Fruit fly (Drosophila melanogaster) whole organism, adult: Measurements from ENCODE around the gene SCaMC.

Experiments
- CG11617 ChIP-seq: fragments of 200-800 bp; sonication (Bioruptor generic); optimal IDR thresholded peaks from 2 replicates; lab custom pipeline; 2017; ENCODE audit warnings: mild to moderate bottlenecking, missing biosample characterization, missing genetic modification reagents, missing genetic modification characterization
- CG12768 ChIP-seq: fragments of 200-800 bp; sonication (Bioruptor generic); optimal IDR thresholded peaks from 2 replicates; lab custom pipeline; 2017; ENCODE audit warnings: missing biosample characterization, missing genetic modification characterization, mild to moderate bottlenecking, moderate library complexity, missing genetic modification reagents
- CG14711 ChIP-seq: fragments of 200-800 bp; sonication (Bioruptor generic); optimal IDR thresholded peaks from 2 replicates; lab custom pipeline; 2018; ENCODE audit warnings: missing biosample characterization, mild to moderate bottlenecking, missing genetic modification characterization, moderate library complexity
- CG1620 ChIP-seq: fragments of 200-800 bp; sonication (Bioruptor generic); optimal IDR thresholded peaks from 2 replicates; lab custom pipeline; 2016; ENCODE audit warnings: missing biosample characterization, missing genetic modification characterization
- CG33017 ChIP-seq: fragments of 200-800 bp; sonication (Bioruptor generic); optimal IDR thresholded peaks from 2 replicates; lab custom pipeline; 2018; ENCODE audit warnings: missing biosample characterization, mild to moderate bottlenecking, missing genetic modification characterization, moderate library complexity
- CG5204 ChIP-seq: fragments of 200-800 bp; sonication (Bioruptor generic); optimal IDR thresholded peaks from 2 replicates; lab custom pipeline; 2016; ENCODE audit warnings: missing biosample characterization, missing genetic modification characterization
- CG7045 ChIP-seq: fragments of 200-800 bp; sonication (Bioruptor generic); optimal IDR thresholded peaks from 2 replicates; lab custom pipeline; 2017; ENCODE audit warnings: missing biosample characterization, mild to moderate bottlenecking, missing genetic modification characterization
- CG7101 ChIP-seq: fragments of 200-800 bp; sonication (Bioruptor generic); optimal IDR thresholded peaks from 2 replicates; lab custom pipeline; 2018; ENCODE audit warnings: missing biosample characterization, mild to moderate bottlenecking, missing genetic modification characterization, moderate library complexity
- Clk ChIP-seq: fragments of 200-800 bp; sonication (Bioruptor generic); optimal IDR thresholded peaks from 2 replicates; lab custom pipeline; 2017; ENCODE audit warnings: missing biosample characterization, missing genetic modification characterization
- Crg-1 ChIP-seq: fragments of 200-800 bp; sonication (Bioruptor generic); optimal IDR thresholded peaks from 2 replicates; lab custom pipeline; 2016; ENCODE audit warnings: missing biosample characterization, missing genetic modification characterization
- Hr96 ChIP-seq: fragments of 200-800 bp; sonication (Bioruptor generic); optimal IDR thresholded peaks from 2 replicates; lab custom pipeline; 2016; ENCODE audit warnings: missing biosample characterization, missing genetic modification characterization
- Mnt ChIP-seq: fragments of 200-800 bp; sonication (Bioruptor generic); optimal IDR thresholded peaks from 2 replicates; lab custom pipeline; 2016; ENCODE audit warnings: missing biosample characterization, mild to moderate bottlenecking, missing genetic modification characterization
- bab1 ChIP-seq: fragments of 200-800 bp; sonication (Bioruptor generic); optimal IDR thresholded peaks from 3 replicates; lab custom pipeline; 2019; ENCODE audit warnings: missing biosample characterization, mild to moderate bottlenecking, missing genetic modification characterization, moderate library complexity
- cic ChIP-seq: fragments of 200-800 bp; sonication (Bioruptor generic); optimal IDR thresholded peaks from 2 replicates; lab custom pipeline; 2017; ENCODE audit warnings: missing biosample characterization, mild to moderate bottlenecking, missing genetic modification characterization, moderate library complexity
- cnc ChIP-seq, 2 experiments: fragments of >200 bp; optimal IDR thresholded peaks; 2 replicates each; lab custom pipeline; 2017
- kay ChIP-seq: fragments of 200-800 bp; sonication (Bioruptor generic); peaks from one replicate; lab custom pipeline; 2016; ENCODE audit warnings: missing biosample characterization, missing genetic modification characterization, borderline replicate concordance
- ovo ChIP-seq: fragments of 200-800 bp; sonication (Bioruptor generic); optimal IDR thresholded peaks from 2 replicates; lab custom pipeline; 2016; ENCODE audit warnings: missing biosample characterization, missing genetic modification characterization
- pad ChIP-seq: fragments of 200-800 bp; sonication (Bioruptor generic); optimal IDR thresholded peaks from 3 replicates; lab custom pipeline; 2017; ENCODE audit warnings: missing biosample characterization, missing genetic modification characterization, mild to moderate bottlenecking, moderate library complexity, missing genetic modification reagents
- tj ChIP-seq: fragments of 200-800 bp; sonication (Bioruptor generic); optimal IDR thresholded peaks from 3 replicates; lab custom pipeline; 2017; ENCODE audit warnings: missing biosample characterization, mild to moderate bottlenecking, missing genetic modification characterization, moderate library complexity
- toe ChIP-seq: fragments of 200-800 bp; sonication (Bioruptor generic); optimal IDR thresholded peaks from 2 replicates; lab custom pipeline; 2016; ENCODE audit warnings: missing biosample characterization, missing genetic modification characterization

SCaMC gene

DNA sequence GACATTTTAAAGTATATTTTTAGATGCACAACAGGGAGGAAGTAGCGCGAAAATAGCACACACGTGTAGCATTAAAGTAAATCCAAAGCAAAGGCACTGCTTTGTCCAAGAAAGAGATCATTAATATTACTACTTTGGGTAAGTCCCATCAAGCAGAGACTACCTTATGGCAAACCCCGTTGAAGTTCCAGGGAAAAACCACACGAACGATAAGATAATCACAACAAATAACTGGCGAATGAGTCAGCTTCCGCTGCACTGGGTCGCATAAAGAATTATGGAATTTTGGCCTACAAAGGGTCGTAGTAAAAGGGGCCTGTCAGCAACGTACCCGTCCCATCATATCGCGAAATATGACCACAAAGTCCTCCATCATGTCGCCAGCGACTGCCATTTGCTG, 6.9 kb downstream of the SCaMC start:
- TF ChIP-seq kay (GFP tag; lab: Kevin White, UChicago) = peak; percentile 96
- no peak for TF ChIP-seq toe (GFP tag; lab: Kevin White, UChicago)
- no peak for TF ChIP-seq CG33017 (tag; lab: Kevin White, UChicago)

DNA sequence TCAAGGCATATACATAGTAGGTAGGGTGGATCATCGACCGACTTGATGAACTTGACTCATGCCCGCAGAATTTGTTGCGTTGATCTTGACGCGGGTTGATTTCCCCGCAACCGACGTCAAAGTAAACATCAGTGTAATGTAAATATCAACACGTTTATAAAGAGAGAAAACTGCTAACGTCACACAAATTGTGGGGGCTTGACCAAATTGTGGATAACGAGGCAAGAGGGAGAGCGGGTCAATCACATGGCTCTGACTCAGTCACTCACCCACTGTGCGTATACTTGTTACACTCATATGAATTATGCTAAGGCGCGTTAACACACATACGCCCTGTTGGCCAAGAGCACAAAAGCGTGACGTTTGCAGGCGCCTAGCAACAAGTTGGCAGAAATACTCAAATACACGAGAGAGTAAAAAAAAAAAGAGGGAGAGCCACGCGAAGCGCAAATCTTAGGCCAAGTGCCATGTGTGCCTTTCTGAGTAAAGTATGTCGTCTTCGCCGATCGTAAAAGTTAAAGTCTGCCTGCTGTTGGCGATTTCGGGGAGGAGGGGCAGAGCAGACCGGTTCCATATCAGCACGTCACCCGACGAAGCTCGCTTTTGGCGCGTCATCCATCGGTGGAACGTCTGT, 7.5 kb downstream of the SCaMC start:
- TF ChIP-seq kay (GFP tag; lab: Kevin White, UChicago) (peak; percentile 100), ovo (GFP tag; lab: Kevin White, UChicago) (peak; percentile 97), cnc (optimal IDR thresholded peaks at IDR 0.05; lab: Kevin White, UChicago) (no peak), pad (GFP tag; lab: Kevin White, UChicago) (peak; percentile 60), CG33017 (tag; lab: Kevin White, UChicago) (peak; percentile 75), CG5204 (GFP tag; lab: Kevin White, UChicago) (peak; percentile 81), Hr96 (GFP tag; lab: Kevin White, UChicago) (peak; percentile 69), CG7101 (tag; lab: Kevin White, UChicago) (peak; percentile 86), Mnt (peak; percentile 85), CG7045 (GFP tag; lab: Kevin White, UChicago) (peak; percentile 92), toe (GFP tag; lab: Kevin White, UChicago) (no peak), Clk (GFP tag; lab: Kevin White, UChicago) (peak; percentile 92), CG14711 (peak; percentile 72), tj (peak; percentile 95), Crg-1 (GFP tag; lab: Kevin White, UChicago) (peak; percentile 99), CG1620 (GFP tag; lab: Kevin White, UChicago) (peak; percentile 94), bab1 (GFP tag; lab: Kevin White, UChicago) (no peak), cic (GFP tag; lab: Kevin White, UChicago) (peak; percentile 97), CG12768 (GFP tag; lab: Kevin White, UChicago) (peak; percentile 92), CG11617 (peak; percentile 85)

DNA sequence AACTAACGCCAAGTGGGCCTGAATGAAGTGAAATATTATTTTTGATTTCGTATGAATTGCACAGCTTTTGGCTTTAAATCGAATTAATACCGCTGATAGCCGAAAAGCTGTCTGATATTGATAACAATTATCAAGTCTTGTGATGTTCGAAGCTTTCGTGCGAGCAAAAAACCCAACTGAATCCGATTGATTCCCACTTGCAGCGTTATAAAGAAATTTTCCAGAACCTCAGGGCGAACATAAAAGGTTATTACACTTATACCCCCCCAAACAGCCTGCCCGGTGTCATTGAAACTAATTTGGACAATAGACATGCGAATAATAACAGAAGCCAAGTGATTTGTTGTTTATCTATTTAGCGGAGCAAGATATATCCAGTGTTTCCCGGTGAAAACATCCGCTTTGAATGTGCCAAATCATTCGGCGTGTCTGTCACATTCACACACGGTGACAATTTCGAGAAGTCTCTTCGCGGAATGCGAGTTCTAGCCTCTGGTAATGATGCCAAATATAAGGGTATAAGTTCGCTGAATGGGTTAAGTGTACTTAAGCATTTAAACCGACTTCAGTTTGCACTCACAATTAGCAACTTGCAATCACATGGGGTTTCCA, 8.6 kb downstream of the SCaMC start:
- peak; percentile 81 for TF ChIP-seq kay (GFP tag; lab: Kevin White, UChicago)
- TF ChIP-seq cnc (optimal IDR thresholded peaks at IDR 0.05; lab: Kevin White, UChicago) = peak in 1 of 2 experiments; percentile 58
- no peak for TF ChIP-seq CG33017 (tag; lab: Kevin White, UChicago)

DNA sequence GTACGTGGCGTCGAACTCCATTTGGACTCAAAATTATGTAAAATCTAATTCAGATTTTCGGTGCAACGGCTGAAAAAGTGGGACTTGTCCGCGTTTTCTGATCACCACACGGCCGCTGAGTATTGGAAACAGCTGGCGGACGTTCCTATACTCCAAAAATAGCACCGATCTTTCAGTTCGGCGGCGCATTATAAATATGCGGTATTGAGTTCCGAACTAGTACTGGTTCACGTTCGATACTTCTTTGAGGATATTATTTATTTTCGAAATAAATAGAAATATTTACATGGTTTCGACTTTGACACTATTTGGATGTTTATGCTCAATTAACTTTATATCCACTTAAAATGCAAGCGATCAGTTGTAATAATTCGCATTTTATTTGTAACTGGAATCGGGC, 12.8 kb downstream of the SCaMC start, which contains the start of gene Smyd4-2:
TSS of gene Smyd4-2 (minus strand) at position 136 of the 400 bp plus-strand sequence.
- TF ChIP-seq cnc (optimal IDR thresholded peaks at IDR 0.05; lab: Kevin White, UChicago) = no peak
- no peak for TF ChIP-seq CG1620 (GFP tag; lab: Kevin White, UChicago)
- no peak for TF ChIP-seq toe (GFP tag; lab: Kevin White, UChicago)
- no peak for TF ChIP-seq Hr96 (GFP tag; lab: Kevin White, UChicago)
- TF ChIP-seq bab1 (GFP tag; lab: Kevin White, UChicago) = no peak
- no peak for TF ChIP-seq Crg-1 (GFP tag; lab: Kevin White, UChicago)
- TF ChIP-seq CG33017 (tag; lab: Kevin White, UChicago) = no peak
- no peak for TF ChIP-seq ovo (GFP tag; lab: Kevin White, UChicago)
- no peak for TF ChIP-seq Mnt
- no peak for TF ChIP-seq CG5204 (GFP tag; lab: Kevin White, UChicago)
- TF ChIP-seq kay (GFP tag; lab: Kevin White, UChicago) = no peak
- no peak for TF ChIP-seq CG7045 (GFP tag; lab: Kevin White, UChicago)
- TF ChIP-seq cic (GFP tag; lab: Kevin White, UChicago) = no peak
- no peak for TF ChIP-seq Clk (GFP tag; lab: Kevin White, UChicago)

dm6 chr3L:12399171-12399570, 15.5 kb downstream of the SCaMC start, which contains the start of gene CG32104:
Gene CG32104 (minus strand): TSS chr3L:12399322.
- no peak for TF ChIP-seq CG5204 (GFP tag; lab: Kevin White, UChicago)
- no peak for TF ChIP-seq Clk (GFP tag; lab: Kevin White, UChicago)
- no peak for TF ChIP-seq Hr96 (GFP tag; lab: Kevin White, UChicago)
- no peak for TF ChIP-seq CG11617
- TF ChIP-seq Crg-1 (GFP tag; lab: Kevin White, UChicago) = no peak

- TF ChIP-seq pad (GFP tag; lab: Kevin White, UChicago) (no peak), cnc (optimal IDR thresholded peaks at IDR 0.05; lab: Kevin White, UChicago) (no peak), toe (GFP tag; lab: Kevin White, UChicago) (no peak), CG5204 (GFP tag; lab: Kevin White, UChicago) (no peak), CG14711 (no peak), kay (GFP tag; lab: Kevin White, UChicago) (no peak), Clk (GFP tag; lab: Kevin White, UChicago) (no peak), cic (GFP tag; lab: Kevin White, UChicago) (no peak), Crg-1 (GFP tag; lab: Kevin White, UChicago) (no peak), CG7101 (tag; lab: Kevin White, UChicago) (no peak), bab1 (GFP tag; lab: Kevin White, UChicago) (no peak), CG1620 (GFP tag; lab: Kevin White, UChicago) (no peak), CG12768 (GFP tag; lab: Kevin White, UChicago) (no peak), Hr96 (GFP tag; lab: Kevin White, UChicago) (no peak), tj (no peak)
Observed at dm6 chr3L:12395871-12396270, 18.8 kb downstream of the SCaMC start, which contains the start of gene Obp69a. Gene Obp69a (plus strand): TSS chr3L:12396171.
